Fruit fly (Drosophila melanogaster) S2 (cell line): ENCODE data around the gene CG9132.

Experiments
- CG8478 ChIP-seq: fragments of >200 bp; optimal IDR thresholded peaks from 2 replicates; lab custom pipeline; 2018
- CTCF ChIP-seq, 2 experiments: fragments of >200 bp; optimal IDR thresholded peaks; 2 replicates each; lab custom pipeline; 2018

The CG9132 gene

DNA sequence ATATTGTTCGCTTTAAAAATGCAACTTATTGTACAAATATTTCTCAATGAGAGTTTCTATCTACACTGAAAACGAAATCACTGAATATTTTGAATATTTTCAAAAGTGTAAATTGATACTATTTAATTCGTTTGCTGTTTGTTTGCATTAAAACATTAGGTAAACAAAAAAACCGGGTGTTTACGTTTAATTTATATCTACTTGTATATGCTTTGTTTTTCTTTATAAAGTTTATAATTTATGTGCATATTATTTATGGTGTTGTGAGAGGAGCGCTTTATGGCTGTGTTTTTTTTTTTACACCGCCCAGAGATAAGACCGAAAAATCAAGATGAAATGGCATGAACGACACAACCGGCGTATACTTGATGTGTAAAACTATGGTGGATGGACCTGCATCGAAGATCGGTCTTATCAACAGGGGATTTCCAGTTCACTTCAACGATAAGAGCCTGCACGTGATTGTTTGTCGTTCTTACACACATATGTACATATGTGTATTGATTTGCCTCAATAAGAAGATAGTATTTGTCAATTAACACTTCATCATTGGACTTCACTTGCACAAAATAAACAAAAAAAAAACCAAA lies 29.0 kb upstream of the CG9132 start:
- TF ChIP-seq CG8478 (lab: Kevin White, UChicago) (no peak), CTCF (optimal IDR thresholded peaks at IDR 0.05; lab: Kevin White, UChicago) (no peak)

DNA sequence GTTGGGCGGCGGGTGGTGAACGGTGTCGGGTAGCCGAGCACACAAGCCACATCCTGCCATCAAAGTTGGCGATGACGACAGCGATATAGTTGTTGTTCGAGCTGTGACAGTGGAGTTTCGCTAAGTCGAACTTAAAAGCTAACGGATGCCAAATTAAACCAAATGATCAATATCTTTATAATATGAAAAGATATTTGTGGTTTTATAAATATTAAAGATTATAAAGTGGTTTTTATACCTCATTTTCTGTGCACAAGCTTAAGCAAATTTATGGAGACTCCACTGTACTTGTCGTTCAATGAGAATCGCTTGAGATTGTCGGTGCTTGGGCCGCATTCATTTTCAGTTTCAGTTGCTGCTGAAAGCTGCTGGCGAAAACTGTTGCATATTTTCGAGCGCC lies 21.6 kb upstream of the CG9132 start:
- TF ChIP-seq CTCF (optimal IDR thresholded peaks at IDR 0.05; lab: Kevin White, UChicago), result no peak
- TF ChIP-seq CG8478 (lab: Kevin White, UChicago), result no peak

DNA sequence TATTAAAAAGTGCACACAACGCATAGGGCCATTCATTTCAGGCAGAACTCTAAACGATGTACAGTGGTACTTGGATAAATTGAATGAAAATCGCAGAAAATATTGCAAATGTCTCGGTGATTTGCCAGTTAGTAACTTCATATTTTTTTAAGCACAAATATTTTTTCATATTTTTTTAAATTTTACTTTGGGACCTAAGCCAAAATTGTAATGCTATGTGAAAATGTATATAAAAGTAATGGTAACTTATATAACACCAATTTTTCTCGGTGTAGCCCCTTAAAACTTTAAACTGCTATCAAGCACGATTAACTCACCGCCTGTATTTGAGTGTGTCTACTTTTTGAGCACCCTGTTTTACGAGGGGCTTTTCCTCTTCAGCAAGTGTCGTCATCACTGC lies 20.7 kb upstream of the CG9132 start:
- TF ChIP-seq CG8478 (lab: Kevin White, UChicago), result no peak
- TF ChIP-seq CTCF (optimal IDR thresholded peaks at IDR 0.05; lab: Kevin White, UChicago), result no peak

DNA sequence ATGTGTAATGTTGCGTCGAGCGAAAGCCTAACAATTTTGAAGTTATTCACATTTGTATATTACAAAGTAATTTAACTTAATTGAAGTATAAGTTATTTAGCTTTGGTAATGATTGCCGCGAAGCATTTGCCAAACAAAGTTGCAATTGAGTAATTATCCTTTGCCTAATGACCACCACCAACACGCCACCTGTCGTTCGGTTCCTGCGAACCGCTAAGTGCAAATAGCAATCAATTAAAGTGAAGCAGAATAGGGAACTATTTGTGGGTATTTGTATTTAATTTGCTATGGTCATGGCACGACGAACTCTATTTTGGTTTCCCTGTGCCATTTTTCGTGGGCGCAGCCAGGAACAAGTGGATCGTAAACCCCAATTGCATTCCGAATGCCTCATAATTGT lies 20.2 kb upstream of the CG9132 start:
- TF ChIP-seq CG8478 (lab: Kevin White, UChicago) (no peak), CTCF (optimal IDR thresholded peaks at IDR 0.05; lab: Kevin White, UChicago) (peak; percentile 63 to 69)

DNA sequence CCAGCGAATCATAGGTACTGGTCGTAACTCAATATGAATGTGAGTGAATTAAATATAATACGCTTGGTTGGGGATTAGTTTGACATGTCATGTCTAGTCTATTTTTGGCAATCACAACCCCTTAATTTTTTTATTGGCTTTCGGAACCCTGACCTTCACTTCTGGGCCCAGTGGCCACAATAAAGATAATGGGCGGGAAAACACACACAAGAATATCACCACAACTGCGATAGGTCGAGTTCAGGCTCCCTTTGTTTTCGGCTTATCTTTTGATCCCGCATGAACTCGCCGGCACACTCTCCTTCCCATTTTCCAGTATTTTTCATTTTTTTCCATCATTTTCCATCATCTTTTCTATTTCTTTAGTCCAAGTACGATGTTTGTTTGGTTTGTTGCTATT lies 17.7 kb upstream of the CG9132 start:
- TF ChIP-seq CTCF (optimal IDR thresholded peaks at IDR 0.05; lab: Kevin White, UChicago) (no peak), CG8478 (lab: Kevin White, UChicago) (no peak)

DNA sequence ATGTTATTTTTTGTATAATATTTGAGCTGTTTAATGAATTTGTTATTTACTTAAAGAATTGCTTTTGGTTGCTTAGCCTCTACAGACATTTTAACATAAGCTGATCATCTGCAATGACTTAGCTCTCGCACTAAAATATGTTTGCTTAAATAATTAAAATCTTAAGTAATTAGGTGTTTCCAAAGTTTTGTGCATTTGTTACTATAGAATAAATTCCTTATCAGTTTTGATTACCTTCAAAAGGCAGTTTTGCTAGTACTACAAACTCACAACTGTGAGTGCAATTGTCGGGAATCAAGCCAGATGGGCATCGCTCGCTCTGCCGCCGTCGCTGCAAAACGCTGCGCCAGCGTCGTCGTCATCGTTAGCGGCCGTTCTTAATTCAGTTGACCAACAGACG lies 16.0 kb upstream of the CG9132 start:
- TF ChIP-seq CG8478 (lab: Kevin White, UChicago), result no peak
- no peak for TF ChIP-seq CTCF (optimal IDR thresholded peaks at IDR 0.05; lab: Kevin White, UChicago)

DNA sequence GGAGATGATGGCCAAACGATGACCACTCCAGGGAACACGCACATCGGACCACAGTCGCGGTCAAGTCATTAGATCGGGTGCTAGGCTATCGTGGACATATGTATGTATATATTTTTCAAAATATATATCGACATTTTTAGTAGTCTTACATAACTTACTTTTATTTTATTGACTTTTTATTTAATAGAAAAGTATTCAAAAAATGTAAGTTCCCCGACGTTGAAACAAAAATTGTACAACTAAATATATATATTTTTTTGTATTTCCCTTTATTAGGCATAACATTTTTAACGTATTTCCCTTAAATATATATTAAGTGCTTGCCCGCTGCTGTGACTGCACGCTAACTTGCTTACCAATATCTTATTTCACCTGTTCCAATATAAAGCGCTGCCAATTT lies 14.7 kb upstream of the CG9132 start:
- TF ChIP-seq CG8478 (lab: Kevin White, UChicago), result no peak
- no peak for TF ChIP-seq CTCF (optimal IDR thresholded peaks at IDR 0.05; lab: Kevin White, UChicago)

DNA sequence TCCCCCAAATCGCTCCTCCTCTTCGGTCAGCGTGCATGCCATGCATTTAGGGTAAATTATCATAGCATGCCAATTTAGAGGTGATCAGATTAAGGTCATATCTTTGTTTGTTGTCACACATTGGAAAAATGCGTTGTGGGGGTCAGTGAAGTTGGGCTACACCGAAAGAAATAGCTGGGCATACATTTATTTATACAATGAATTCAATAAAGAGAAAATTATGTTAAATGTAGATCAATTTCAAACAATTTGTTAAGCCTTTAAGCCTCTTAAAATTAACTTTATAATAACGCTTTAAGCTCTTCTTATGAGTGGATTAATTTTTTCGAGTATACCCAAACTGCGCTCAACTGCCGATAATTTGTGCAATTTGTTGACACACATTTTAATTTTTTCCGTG lies 13.8 kb upstream of the CG9132 start:
- no peak for TF ChIP-seq CTCF (optimal IDR thresholded peaks at IDR 0.05; lab: Kevin White, UChicago)
- TF ChIP-seq CG8478 (lab: Kevin White, UChicago), result no peak

DNA sequence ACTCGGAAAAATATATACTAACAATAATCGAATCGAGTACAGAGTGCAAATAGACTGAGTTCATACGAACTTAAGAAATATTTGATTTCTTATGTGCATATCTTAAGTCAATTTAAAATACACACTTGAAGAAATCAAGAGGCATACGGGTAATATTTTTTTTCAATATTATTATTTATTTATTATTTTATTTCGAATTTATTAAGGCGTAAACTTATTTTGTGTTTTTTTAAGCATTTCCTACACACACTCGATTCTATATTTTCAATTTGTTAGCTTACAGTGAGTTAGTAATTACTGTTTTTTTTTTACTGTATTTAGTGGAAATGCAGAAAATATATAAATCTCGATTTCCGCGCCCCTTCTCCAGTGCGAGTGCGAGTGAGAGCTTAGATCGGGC lies 12.7 kb upstream of the CG9132 start:
- TF ChIP-seq CG8478 (lab: Kevin White, UChicago), result no peak

DNA sequence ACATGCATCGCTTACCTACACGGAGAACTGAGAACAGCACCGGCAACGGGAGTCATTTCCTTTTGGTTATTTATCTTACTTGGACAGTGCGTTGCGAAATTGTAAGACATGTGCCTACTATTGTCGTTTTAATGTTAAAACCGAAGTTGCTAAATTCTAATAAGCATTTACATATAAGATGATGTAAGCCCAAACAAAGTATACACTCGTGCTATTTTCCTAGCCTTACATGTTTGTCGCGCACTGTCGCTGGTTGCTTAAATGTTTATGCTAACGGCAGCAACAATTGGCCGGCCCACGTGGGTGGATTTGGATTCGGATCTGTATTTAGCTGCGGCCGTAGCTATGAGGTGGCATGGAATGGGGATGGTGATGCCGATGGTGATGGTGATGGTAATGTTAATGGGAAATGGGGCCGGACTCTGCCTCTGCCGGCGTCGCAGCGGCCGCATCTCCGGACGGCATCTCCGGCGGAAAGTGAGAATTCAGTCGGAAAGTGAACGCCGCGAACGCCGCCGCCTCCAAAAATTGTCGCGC lies 10.8 kb upstream of the CG9132 start, which contains the start of gene CG4829:
TSS of gene CG4829 (plus strand) at position 487 of the 537 bp plus-strand sequence.
- TF ChIP-seq CG8478 (lab: Kevin White, UChicago) (no peak), CTCF (optimal IDR thresholded peaks at IDR 0.05; lab: Kevin White, UChicago) (no peak)

DNA sequence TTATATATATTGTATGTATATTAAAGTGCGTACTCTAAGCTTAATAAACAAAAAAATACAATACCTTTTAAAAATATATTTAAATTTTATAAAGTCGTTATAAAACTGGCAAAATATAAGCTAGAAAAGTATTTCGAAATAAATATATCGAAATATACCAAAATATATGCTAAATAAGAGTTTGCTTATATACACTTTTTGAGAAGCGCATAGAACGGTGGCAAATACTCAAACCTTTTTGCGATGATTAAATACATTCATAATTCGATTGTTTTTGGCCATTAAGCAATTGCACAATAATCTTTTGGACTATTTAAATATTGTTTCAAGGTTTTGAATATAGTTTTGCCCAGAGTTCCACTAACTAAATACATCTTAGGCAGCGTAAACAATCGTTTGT lies 8.6 kb upstream of the CG9132 start:
- no peak for TF ChIP-seq CG8478 (lab: Kevin White, UChicago)
- TF ChIP-seq CTCF (optimal IDR thresholded peaks at IDR 0.05; lab: Kevin White, UChicago), result no peak

DNA sequence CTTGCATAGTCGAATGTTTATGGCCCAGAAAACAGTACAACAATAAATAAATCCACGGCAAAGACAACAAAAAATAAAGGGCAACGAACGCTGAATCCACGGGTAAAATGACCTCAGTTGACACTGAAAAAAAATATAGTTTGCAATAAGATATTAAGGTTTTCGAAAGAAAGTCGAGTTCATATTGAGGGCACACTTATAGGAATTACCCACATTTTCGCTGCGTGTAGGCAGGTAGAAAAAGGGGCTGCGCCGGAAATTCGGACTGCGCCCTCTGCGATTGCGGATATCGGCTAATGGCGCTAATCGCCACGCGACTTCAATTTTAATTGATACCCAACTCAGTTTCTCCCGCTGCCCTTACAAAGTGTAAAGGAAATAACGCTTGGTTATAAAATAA lies 8.1 kb upstream of the CG9132 start:
- no peak for TF ChIP-seq CTCF (optimal IDR thresholded peaks at IDR 0.05; lab: Kevin White, UChicago)
- no peak for TF ChIP-seq CG8478 (lab: Kevin White, UChicago)

DNA sequence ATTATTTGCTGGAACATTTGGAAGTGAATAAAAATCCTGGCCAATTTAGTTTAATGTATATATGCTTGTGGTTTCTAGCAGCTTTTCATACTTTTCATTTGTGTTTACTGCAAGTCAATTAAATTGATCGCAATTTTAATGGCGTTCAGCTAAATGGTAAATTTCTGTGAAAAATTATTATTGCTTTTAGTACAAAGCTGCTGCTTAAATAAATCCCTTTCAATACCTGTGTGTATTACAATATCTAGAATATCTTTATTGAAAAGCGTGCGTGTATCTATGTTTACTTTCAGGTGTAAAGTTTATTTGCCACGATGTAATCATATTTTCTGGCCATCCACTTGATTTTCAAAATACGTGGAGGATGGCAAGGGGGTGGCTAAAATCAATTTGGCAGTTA lies 5.3 kb upstream of the CG9132 start, which contains the start of gene ppk28:
TSS of gene ppk28 (plus strand) at position 301 of the 400 bp plus-strand sequence.
- TF ChIP-seq CTCF (optimal IDR thresholded peaks at IDR 0.05; lab: Kevin White, UChicago) (no peak), CG8478 (lab: Kevin White, UChicago) (no peak)

DNA sequence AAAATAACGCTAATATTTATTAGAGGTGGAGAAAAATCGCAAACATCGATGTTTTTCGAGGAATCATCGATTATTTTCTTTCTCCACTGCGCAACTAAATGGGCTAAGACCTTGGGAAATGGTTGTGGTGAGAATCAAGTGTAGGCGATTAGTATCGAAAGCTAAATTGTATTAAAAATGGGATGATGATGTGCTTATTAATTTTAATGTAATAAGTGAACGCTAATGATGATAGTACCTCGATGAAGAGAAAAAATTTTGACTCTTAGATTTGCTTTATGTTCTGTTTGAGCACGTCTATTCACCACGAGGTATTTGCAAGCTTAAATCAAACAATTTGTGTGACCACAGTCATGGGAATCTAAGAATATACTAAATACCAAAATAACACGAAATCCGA lies 2.8 kb upstream of the CG9132 start, which contains the start of the genes Rai1 and CG13005:
TSS of gene Rai1 (minus strand) at position 46 of the 400 bp plus-strand sequence.
TSS of gene CG13005 (plus strand) at position 352 of the 400 bp plus-strand sequence.
- TF ChIP-seq CG8478 (lab: Kevin White, UChicago) (no peak), CTCF (optimal IDR thresholded peaks at IDR 0.05; lab: Kevin White, UChicago) (no peak)

DNA sequence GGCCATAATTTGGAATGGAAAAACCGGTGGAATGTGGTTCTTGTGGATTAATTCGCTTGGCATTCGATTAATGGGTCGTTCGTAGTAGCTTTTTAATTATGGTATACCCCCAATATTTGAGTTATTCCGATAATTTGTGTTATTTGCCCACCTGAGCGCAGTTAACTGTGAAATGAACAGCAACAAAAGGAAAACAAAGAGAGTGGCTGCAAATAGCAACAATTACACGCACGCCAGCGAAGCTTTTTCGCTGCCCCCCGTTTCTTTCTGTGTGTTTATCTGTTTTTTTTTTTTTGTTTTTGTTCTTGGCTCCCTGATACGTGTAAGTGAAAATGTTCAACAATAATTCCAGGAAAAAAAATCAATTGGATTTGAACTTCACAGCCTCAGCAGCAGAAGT lies 596 bp downstream of the CG9132 start:
- TF ChIP-seq CTCF (optimal IDR thresholded peaks at IDR 0.05; lab: Kevin White, UChicago), result no peak
- TF ChIP-seq CG8478 (lab: Kevin White, UChicago), result no peak

DNA sequence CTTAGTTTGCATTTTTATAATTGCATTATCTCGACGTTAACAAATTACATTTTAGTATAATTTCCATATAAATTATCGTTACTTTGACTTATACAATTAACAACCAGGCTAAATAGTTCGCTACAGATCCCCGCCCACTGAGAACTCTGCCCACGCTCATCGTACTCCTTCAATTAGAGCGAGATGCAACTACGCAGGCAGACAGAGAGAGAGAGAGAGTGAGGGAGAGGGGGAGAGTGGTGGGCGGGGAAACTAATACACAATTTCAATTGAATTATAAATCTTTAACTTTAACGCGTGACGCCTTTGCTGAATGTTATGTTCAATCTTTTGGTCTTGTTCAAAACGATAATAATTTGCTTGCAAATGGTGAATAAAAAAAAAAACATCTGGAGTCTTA lies 2.3 kb downstream of the CG9132 start:
- TF ChIP-seq CG8478 (lab: Kevin White, UChicago), result no peak
- TF ChIP-seq CTCF (optimal IDR thresholded peaks at IDR 0.05; lab: Kevin White, UChicago), result no peak
